Worm (Caenorhabditis elegans) whole organism, midembryonic: ENCODE measurements around the gene T28A8.6.
"Not testable (repeated sequence)": the region's sequence is repeated elsewhere in the genome, so short reads cannot be mapped to it uniquely, and the experiment has no call there.

Experiments used
- T22C8.4 ChIP-seq: fragments of 200-800 bp; sonication (Bioruptor generic); IDR thresholded peaks from 2 replicates; pipeline ENCODE4 v1.3.6; 2022; ENCODE audit warnings: missing genetic modification characterization, missing compliant biosample characterization
- cog-1 ChIP-seq: sonication (generic microtip); optimal IDR thresholded peaks from 2 replicates; lab custom pipeline; 2016; ENCODE audit warnings: missing genetic modification characterization, missing compliant biosample characterization
- flt-1 ChIP-seq: fragments of 200-800 bp; sonication (Bioruptor generic); IDR thresholded peaks from 2 replicates; pipeline ENCODE4 v1.3.6; 2022; ENCODE audit warnings: missing genetic modification characterization, missing compliant biosample characterization
- klf-2 ChIP-seq: fragments of 200-800 bp; sonication (Bioruptor generic); conservative IDR thresholded peaks from 2 replicates; pipeline ENCODE4 v1.3.6; 2022; ENCODE audit warnings: missing genetic modification reagents, missing genetic modification characterization, missing compliant biosample characterization
- med-1 ChIP-seq: sonication (generic microtip); optimal IDR thresholded peaks from 2 replicates; lab custom pipeline; 2017; ENCODE audit warnings: missing genetic modification characterization, mild to moderate bottlenecking, missing compliant biosample characterization, antibody characterized with exemption, missing genetic modification reagents; ENCODE audit not compliant: insufficient read depth
- ref-1 ChIP-seq: fragments of 200-800 bp; sonication (Bioruptor generic); conservative IDR thresholded peaks from 2 replicates; pipeline ENCODE4 v1.3.6; 2022; ENCODE audit warnings: missing genetic modification reagents, missing genetic modification characterization, missing compliant biosample characterization
- tab-1 ChIP-seq: fragments of 200-800 bp; sonication (Bioruptor generic); IDR thresholded peaks from 2 replicates; pipeline ENCODE4 v1.3.6; 2022; ENCODE audit warnings: missing genetic modification characterization, missing compliant biosample characterization
- ztf-23 ChIP-seq: fragments of 200-800 bp; sonication (Bioruptor generic); IDR thresholded peaks from 2 replicates; pipeline ENCODE4 v1.3.6; 2022; ENCODE audit warnings: missing genetic modification reagents, missing genetic modification characterization, missing compliant biosample characterization
- ztf-29 ChIP-seq: fragments of 200-800 bp; sonication (Bioruptor generic); IDR thresholded peaks from 2 replicates; pipeline ENCODE4 v1.3.6; 2022; ENCODE audit warnings: missing genetic modification reagents, missing genetic modification characterization, missing compliant biosample characterization

The T28A8.6 gene

DNA sequence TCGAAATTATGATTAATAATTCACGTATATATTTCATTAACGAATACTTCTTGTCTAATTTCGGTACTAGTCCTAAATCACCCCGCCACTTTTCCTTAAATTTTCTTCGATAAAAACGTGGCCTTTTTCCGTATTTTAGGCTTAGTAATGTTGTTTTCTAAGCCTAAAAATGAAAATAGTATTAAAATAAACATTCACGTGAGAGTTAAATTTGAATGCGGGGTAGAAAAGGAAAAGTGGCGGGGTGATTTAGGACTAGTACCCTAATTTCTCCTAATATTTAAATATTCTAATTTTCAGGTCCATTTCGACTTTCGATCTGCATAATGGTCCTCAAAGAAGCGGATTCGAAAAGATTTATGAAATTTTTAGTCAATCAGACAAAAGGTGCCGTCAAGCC, at the start of gene T28A8.6:
TSS of gene T28A8.6 (plus strand) at position 301 of the 400 bp plus-strand sequence.
- TF ChIP-seq cog-1; med-1 (GFP tag; lab: Kevin White, UChicago); T22C8.4 (GFP tag; lab: Robert Waterston, UW): not testable (repeated sequence)

DNA sequence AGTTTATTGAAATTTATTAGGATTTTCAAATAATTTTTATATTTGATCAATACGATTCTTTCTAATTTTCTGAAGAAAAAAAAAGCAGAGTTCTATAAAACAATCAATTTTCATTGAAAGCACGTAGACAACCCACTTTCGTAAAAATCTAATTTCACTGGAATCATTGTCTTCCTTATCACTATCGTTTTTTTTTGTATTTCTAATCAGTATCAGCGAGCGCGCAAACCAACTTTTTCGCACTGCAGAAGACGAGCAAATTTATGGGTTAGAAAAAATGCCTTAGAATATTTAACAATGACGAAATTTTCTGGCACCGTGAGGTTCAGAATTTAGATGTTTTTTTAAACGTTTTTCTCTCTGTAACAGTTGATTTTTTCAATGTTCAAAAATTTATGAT, 46.2 kb upstream of the T28A8.6 start:
- TF ChIP-seq klf-2 (GFP tag; lab: Robert Waterston, UW), result no peak
- TF ChIP-seq flt-1 (GFP tag; lab: Robert Waterston, UW), result no peak
- no peak for TF ChIP-seq med-1 (GFP tag; lab: Kevin White, UChicago)
- no peak for TF ChIP-seq ref-1 (GFP tag; lab: Robert Waterston, UW)
- TF ChIP-seq T22C8.4 (GFP tag; lab: Robert Waterston, UW), result no peak
- TF ChIP-seq ztf-23 (GFP tag; lab: Robert Waterston, UW), result no peak
- no peak for TF ChIP-seq tab-1
- no peak for TF ChIP-seq cog-1
- no peak for TF ChIP-seq ztf-29

DNA sequence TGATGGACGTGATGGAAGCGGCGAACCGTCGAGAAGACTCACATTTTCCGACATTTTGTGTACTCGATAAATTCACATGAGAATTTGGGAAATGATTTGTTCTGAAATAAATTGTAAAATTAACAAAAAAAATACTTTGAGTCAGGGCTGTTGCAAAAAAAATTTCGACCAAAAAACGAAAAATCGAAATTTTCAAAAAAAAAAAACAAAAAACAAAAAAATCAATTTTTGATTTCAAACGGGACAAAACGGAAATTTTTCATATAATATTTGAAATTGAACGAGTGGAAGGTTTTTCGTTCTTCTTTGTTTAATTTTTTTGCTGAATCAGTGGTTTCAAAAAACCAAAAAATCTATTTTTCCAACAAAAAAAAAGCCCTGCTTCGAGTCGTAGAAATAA, 43.8 kb upstream of the T28A8.6 start, which contains the start of gene cua-1:
TSS of gene cua-1 (minus strand) at position 101 of the 400 bp plus-strand sequence.
- no peak for TF ChIP-seq cog-1
- TF ChIP-seq flt-1 (GFP tag; lab: Robert Waterston, UW), result no peak
- no peak for TF ChIP-seq med-1 (GFP tag; lab: Kevin White, UChicago)
- no peak for TF ChIP-seq ref-1 (GFP tag; lab: Robert Waterston, UW)
- TF ChIP-seq ztf-23 (GFP tag; lab: Robert Waterston, UW), result no peak
- no peak for TF ChIP-seq tab-1
- TF ChIP-seq T22C8.4 (GFP tag; lab: Robert Waterston, UW), result no peak
- TF ChIP-seq ztf-29, result no peak
- no peak for TF ChIP-seq klf-2 (GFP tag; lab: Robert Waterston, UW)

DNA sequence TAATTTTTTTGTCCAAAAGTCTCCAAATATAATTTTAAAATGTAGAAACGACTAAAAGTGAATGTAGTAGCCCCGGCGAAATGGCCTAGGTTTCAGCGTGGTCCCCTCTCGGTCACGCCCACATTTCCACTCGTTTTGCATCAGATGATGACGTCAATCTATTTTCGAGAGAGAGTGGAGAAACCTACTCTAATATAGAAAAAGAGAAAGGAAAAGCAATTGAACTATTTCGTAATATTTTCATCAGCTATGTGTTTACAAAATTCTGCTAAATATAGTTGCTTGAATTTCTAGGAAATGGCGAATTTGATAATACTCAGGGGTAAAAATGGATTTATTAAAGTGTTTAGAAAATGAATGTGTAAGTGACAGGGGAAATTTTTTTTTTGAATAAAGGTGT, 43.2 kb upstream of the T28A8.6 start:
- TF ChIP-seq cog-1 (no peak), T22C8.4 (GFP tag; lab: Robert Waterston, UW) (no peak), klf-2 (GFP tag; lab: Robert Waterston, UW) (no peak), tab-1 (no peak), med-1 (GFP tag; lab: Kevin White, UChicago) (no peak), ref-1 (GFP tag; lab: Robert Waterston, UW) (no peak), flt-1 (GFP tag; lab: Robert Waterston, UW) (no peak), ztf-29 (no peak), ztf-23 (GFP tag; lab: Robert Waterston, UW) (no peak)

DNA sequence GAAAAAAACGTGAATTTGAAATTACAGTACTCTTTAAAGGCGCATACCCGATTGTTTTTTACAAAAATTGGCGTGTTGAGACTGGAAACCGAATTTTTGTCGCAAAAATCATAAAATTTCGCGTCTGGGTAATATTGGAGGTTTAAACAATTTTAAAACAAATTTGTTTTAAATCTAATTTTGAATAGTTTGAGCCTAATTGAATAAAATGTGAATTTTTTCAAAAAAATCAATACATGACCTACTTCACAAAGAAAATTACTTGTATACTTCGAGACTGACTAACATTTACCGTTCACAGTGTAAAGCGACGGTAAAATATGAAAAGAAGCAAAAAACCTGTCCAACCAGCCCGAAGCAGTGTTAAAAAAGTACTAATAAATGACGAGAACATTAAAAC, 41.7 kb upstream of the T28A8.6 start:
- no peak for TF ChIP-seq tab-1
- TF ChIP-seq med-1 (GFP tag; lab: Kevin White, UChicago), result no peak
- no peak for TF ChIP-seq flt-1 (GFP tag; lab: Robert Waterston, UW)
- no peak for TF ChIP-seq klf-2 (GFP tag; lab: Robert Waterston, UW)
- no peak for TF ChIP-seq ztf-23 (GFP tag; lab: Robert Waterston, UW)
- no peak for TF ChIP-seq ref-1 (GFP tag; lab: Robert Waterston, UW)
- TF ChIP-seq cog-1, result no peak

DNA sequence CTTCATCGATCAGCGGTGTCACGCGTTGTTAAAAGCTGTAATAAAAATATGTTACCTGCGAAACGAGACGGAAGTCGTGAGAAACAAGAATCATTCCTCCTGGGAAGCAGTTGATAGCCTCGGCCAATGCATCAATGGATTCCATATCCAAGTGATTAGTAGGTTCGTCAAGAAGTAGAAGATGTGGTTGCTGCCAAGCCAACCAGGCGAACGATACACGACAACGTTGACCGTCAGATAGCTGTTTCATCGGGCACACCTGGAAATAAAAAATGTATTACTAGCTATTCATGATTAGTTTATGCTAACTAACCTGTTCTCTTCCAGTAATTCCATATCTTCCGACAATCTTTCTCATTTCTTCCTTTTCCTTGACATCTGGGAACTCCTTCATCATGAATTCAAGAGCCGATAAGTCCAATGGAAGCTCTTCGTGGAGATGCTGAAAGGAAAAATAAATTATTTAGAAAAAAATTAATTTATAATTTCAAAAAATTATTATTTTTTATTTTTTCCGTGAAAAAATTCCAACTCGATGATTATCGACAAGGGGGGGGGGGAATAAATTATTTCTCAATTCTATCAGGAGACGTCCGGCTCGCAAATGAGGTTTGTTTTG, 39.9 kb upstream of the T28A8.6 start, which contains the start of gene tag-164:
TSS of gene tag-164 (plus strand) at position 569 of the 619 bp plus-strand sequence.
- no peak for TF ChIP-seq klf-2 (GFP tag; lab: Robert Waterston, UW)
- TF ChIP-seq tab-1, result no peak
- TF ChIP-seq ztf-23 (GFP tag; lab: Robert Waterston, UW), result no peak
- TF ChIP-seq ref-1 (GFP tag; lab: Robert Waterston, UW), result no peak

DNA sequence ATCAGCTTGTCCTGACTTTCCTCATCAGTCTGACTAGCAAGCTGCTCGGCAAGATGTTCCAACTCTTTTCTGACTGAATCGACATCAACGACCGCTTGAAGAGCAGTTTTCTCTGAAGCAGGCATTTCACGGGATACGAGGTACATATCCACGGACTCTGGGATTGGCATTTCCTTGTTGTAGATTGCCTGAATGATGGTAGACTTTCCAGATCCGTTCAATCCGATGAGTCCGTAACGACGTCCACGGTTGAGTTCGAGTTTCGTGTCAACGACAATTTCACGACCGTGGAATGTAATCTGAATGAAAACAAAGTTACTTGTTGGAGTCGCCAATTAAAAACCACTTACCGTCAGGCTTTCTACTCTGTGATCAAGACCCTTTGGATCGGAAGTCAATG, 37.5 kb upstream of the T28A8.6 start:
- no peak for TF ChIP-seq tab-1
- TF ChIP-seq med-1 (GFP tag; lab: Kevin White, UChicago), result no peak
- no peak for TF ChIP-seq ztf-29
- TF ChIP-seq cog-1, result no peak
- no peak for TF ChIP-seq T22C8.4 (GFP tag; lab: Robert Waterston, UW)
- TF ChIP-seq flt-1 (GFP tag; lab: Robert Waterston, UW), result no peak
- no peak for TF ChIP-seq klf-2 (GFP tag; lab: Robert Waterston, UW)
- TF ChIP-seq ref-1 (GFP tag; lab: Robert Waterston, UW), result no peak
- no peak for TF ChIP-seq ztf-23 (GFP tag; lab: Robert Waterston, UW)

DNA sequence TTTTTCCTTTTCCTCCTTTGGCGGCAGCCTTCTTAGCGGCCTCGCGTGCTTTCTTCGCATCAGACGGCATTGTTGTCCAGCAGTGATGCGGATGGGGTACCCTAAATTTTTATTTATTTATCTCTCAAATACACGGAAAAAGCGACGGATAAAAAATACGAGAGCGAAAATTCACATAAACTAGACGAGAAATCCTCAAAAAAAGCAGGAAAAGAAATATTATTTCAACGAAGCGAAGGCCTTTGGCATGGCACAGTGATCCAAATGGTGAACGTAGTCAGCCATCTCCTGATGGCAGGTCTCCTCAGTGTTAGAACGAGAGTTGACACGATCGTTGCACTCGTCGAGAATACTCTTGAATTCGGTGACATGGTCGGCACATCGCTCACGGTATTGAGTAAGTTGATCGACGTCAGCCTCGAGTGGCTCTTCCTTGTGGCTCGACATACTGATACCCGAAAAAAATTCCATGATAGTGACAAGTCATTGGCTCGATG, 36.8 kb upstream of the T28A8.6 start, which contains the start of the genes abcf-2 and T27E9.2:
TSS of gene abcf-2 (minus strand) at position 101 of the 497 bp plus-strand sequence.
TSS of gene T27E9.2 (minus strand) at position 447 of the 497 bp plus-strand sequence.
- TF ChIP-seq cog-1, result no peak
- no peak for TF ChIP-seq T22C8.4 (GFP tag; lab: Robert Waterston, UW)
- TF ChIP-seq ztf-23 (GFP tag; lab: Robert Waterston, UW), result no peak
- TF ChIP-seq klf-2 (GFP tag; lab: Robert Waterston, UW), result no peak
- no peak for TF ChIP-seq ref-1 (GFP tag; lab: Robert Waterston, UW)
- no peak for TF ChIP-seq med-1 (GFP tag; lab: Kevin White, UChicago)
- TF ChIP-seq flt-1 (GFP tag; lab: Robert Waterston, UW), result no peak
- no peak for TF ChIP-seq ztf-29
- TF ChIP-seq tab-1, result no peak

DNA sequence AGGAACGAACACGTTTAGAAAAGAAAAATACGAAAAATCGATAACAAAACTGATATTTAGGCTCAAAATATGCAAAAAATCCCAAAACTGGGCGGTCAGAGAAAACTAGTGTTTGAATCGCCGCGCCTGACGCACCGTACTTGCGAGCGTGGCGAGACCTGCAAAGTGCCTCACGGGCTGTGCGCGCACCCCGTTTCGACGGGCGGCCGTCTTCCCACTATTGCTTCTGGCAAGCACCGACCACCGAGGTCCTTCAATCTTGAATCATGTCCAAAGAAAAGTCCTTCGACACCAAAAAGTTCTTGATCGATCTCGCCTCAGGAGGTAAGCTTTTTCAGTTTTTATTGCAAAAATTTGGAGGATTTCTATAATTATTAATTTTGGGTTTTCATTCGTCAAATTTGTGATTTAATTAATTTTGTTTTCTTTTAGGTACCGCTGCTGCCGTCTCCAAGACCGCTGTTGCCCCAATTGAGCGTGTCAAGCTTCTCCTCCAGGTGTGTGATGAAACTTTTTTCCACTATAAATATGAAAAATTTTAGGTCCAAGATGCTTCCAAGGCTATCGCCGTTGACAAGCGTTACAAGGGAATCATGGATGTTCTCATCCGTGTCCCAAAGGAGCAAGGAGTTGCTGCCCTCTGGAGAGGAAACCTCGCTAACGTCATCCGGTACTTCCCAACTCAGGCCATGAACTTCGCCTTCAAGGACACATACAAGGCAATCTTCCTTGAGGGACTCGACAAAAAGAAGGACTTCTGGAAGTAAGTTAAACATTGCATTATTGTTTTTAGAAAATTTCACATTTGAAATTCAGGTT, 35.8 kb upstream of the T28A8.6 start, which contains the start of gene ant-1.1:
TSS of gene ant-1.1 (plus strand) at position 199 of the 819 bp plus-strand sequence.
- TF ChIP-seq T22C8.4 (GFP tag; lab: Robert Waterston, UW) (peak; percentile 39), tab-1 (no peak), ztf-23 (GFP tag; lab: Robert Waterston, UW) (peak; percentile 85), cog-1 (no peak), ref-1 (GFP tag; lab: Robert Waterston, UW) (no peak), klf-2 (GFP tag; lab: Robert Waterston, UW) (peak; percentile 58; the same call in 1 of the 2 replicates), flt-1 (GFP tag; lab: Robert Waterston, UW) (peak; percentile 85), med-1 (GFP tag; lab: Kevin White, UChicago) (no peak), ztf-29 (0 out of 2 replicates have a peak, but pooled peaks have one; percentile 28)
